Worm (Caenorhabditis elegans) whole organism, midembryonic: ENCODE data around the gene abts-4.

Experiments
- T22C8.4 ChIP-seq: fragments of 200-800 bp; sonication (Bioruptor generic); IDR thresholded peaks from 2 replicates; pipeline ENCODE4 v1.3.6; 2022; ENCODE audit warnings: missing genetic modification characterization, missing compliant biosample characterization
- cog-1 ChIP-seq: sonication (generic microtip); optimal IDR thresholded peaks from 2 replicates; lab custom pipeline; 2016; ENCODE audit warnings: missing genetic modification characterization, missing compliant biosample characterization
- flt-1 ChIP-seq: fragments of 200-800 bp; sonication (Bioruptor generic); IDR thresholded peaks from 2 replicates; pipeline ENCODE4 v1.3.6; 2022; ENCODE audit warnings: missing genetic modification characterization, missing compliant biosample characterization
- med-1 ChIP-seq: sonication (generic microtip); optimal IDR thresholded peaks from 2 replicates; lab custom pipeline; 2017; ENCODE audit warnings: missing genetic modification characterization, mild to moderate bottlenecking, missing compliant biosample characterization, antibody characterized with exemption, missing genetic modification reagents; ENCODE audit not compliant: insufficient read depth
- ztf-23 ChIP-seq: fragments of 200-800 bp; sonication (Bioruptor generic); IDR thresholded peaks from 2 replicates; pipeline ENCODE4 v1.3.6; 2022; ENCODE audit warnings: missing genetic modification reagents, missing genetic modification characterization, missing compliant biosample characterization

ce11 chrX:6742011-6742683 is 19.4 kb downstream of the abts-4 start, which contains the start of gene mdl-1:
- peak; percentile 90 for TF ChIP-seq cog-1 (tag; lab: Kevin White, UChicago)
- TF ChIP-seq ztf-23 = no peak
- TF ChIP-seq flt-1 (GFP tag; lab: Robert Waterston, UW) = peak; percentile 79
- no peak for TF ChIP-seq T22C8.4 (GFP tag; lab: Robert Waterston, UW)
- no peak for TF ChIP-seq med-1 (GFP tag; lab: Kevin White, UChicago)
